Worm (Caenorhabditis elegans) whole organism, L4 larva: ENCODE data around the gene ucp-4.
A peak's percentile ranks its signal among the peaks of the same experiment; 100 is the strongest.

ENCODE experiments used
- F10B5.3 ChIP-seq: sonication (generic microtip); optimal IDR thresholded peaks from 2 replicates; lab custom pipeline; 2016; ENCODE audit warnings: mild to moderate bottlenecking, missing genetic modification characterization, missing compliant biosample characterization
- F44E2.7 ChIP-seq: fragments of 200-800 bp; sonication (Bioruptor generic); IDR thresholded peaks from 2 replicates; pipeline ENCODE4 v2.1.2; 2022; ENCODE audit warnings: missing genetic modification characterization, missing compliant biosample characterization
- Y5F2A.4 ChIP-seq: fragments of 200-800 bp; sonication (Bioruptor generic); optimal IDR thresholded peaks from 2 replicates; lab custom pipeline; 2018; ENCODE audit warnings: mild to moderate bottlenecking, missing genetic modification characterization, missing compliant biosample characterization
- ZK546.5 ChIP-seq, 2 experiments: sonication (generic microtip); optimal IDR thresholded peaks; 2 replicates each; lab custom pipeline; 2017; ENCODE audit warnings: missing biosample characterization in 2 of 2, missing genetic modification characterization in 2 of 2
- aly-2 ChIP-seq: sonication (generic microtip); optimal IDR thresholded peaks from 2 replicates; lab custom pipeline; 2018; ENCODE audit warnings: missing biosample characterization, missing genetic modification characterization
- ama-1 ChIP-seq: fragments of 150-350 bp; optimal IDR thresholded peaks from 2 replicates; lab custom pipeline; 2014; ENCODE audit warnings: inconsistent platforms, mixed read lengths
- arid-1 ChIP-seq: fragments of 200-800 bp; sonication (Bioruptor generic); conservative IDR thresholded peaks from 2 replicates; pipeline ENCODE4 v1.3.6; 2022; ENCODE audit warnings: missing genetic modification reagents, missing genetic modification characterization, missing compliant biosample characterization
- ceh-28 ChIP-seq: fragments of 150-350 bp; optimal IDR thresholded peaks from 2 replicates; lab custom pipeline; 2014; ENCODE audit warnings: missing biosample characterization, missing genetic modification reagents, missing genetic modification characterization
- ceh-32 ChIP-seq: sonication (generic microtip); optimal IDR thresholded peaks from 2 replicates; lab custom pipeline; 2016; ENCODE audit warnings: mild to moderate bottlenecking, missing genetic modification characterization, missing compliant biosample characterization; ENCODE audit not compliant: poor library complexity
- ces-1 ChIP-seq: fragments of 150-350 bp; sonication (generic microtip); optimal IDR thresholded peaks from 4 replicates; lab custom pipeline; 2014; ENCODE audit warnings: missing biosample characterization, missing genetic modification reagents, missing genetic modification characterization
- daf-16 ChIP-seq, 3 experiments: sonication (generic microtip); optimal IDR thresholded peaks; 2 replicates each; lab custom pipeline; 2016 to 2017; ENCODE audit warnings: missing genetic modification characterization in 3 of 3, missing genetic modification reagents in 3 of 3, mild to moderate bottlenecking in 2 of 3, missing compliant biosample characterization in 2 of 3, missing biosample characterization in 1 of 3, moderate library complexity in 1 of 3
- dmd-8 ChIP-seq: fragments of 200-800 bp; sonication (Bioruptor generic); IDR thresholded peaks from 2 replicates; pipeline ENCODE4 v1.3.6; 2022; ENCODE audit warnings: missing genetic modification characterization, missing compliant biosample characterization
- dpl-1 ChIP-seq: fragments of 150-350 bp; optimal IDR thresholded peaks from 2 replicates; lab custom pipeline; 2014; ENCODE audit warnings: missing biosample characterization, missing genetic modification reagents, missing genetic modification characterization
- duxl-1 ChIP-seq: sonication (generic microtip); optimal IDR thresholded peaks from 2 replicates; lab custom pipeline; 2016; ENCODE audit warnings: mild to moderate bottlenecking, missing genetic modification characterization, moderate library complexity, missing compliant biosample characterization; ENCODE audit not compliant: poor library complexity
- dve-1 ChIP-seq: sonication (generic microtip); optimal IDR thresholded peaks from 2 replicates; lab custom pipeline; 2017; ENCODE audit warnings: antibody characterized with exemption, mild to moderate bottlenecking, missing genetic modification characterization, missing compliant biosample characterization; ENCODE audit not compliant: insufficient read depth
- egl-27 ChIP-seq: sonication (generic microtip); optimal IDR thresholded peaks from 3 replicates; lab custom pipeline; 2017; ENCODE audit warnings: missing biosample characterization, missing genetic modification reagents, missing genetic modification characterization
- fos-1 ChIP-seq: fragments of 150-350 bp; optimal IDR thresholded peaks from 2 replicates; lab custom pipeline; 2014; ENCODE audit warnings: missing biosample characterization, missing genetic modification characterization
- hif-1 ChIP-seq, 2 experiments: sonication (generic microtip); optimal IDR thresholded peaks; 2 replicates each; lab custom pipeline; 2016 to 2017; ENCODE audit warnings: missing compliant biosample characterization in 2 of 2, missing genetic modification characterization in 2 of 2, missing genetic modification reagents in 2 of 2, missing genotype in 2 of 2, mild to moderate bottlenecking in 1 of 2
- hlh-11 ChIP-seq: fragments of 200-800 bp; sonication (Bioruptor generic); optimal IDR thresholded peaks from 2 replicates; lab custom pipeline; 2018; ENCODE audit warnings: mild to moderate bottlenecking, missing genetic modification characterization, missing compliant biosample characterization
- hmg-1.1 ChIP-seq: fragments of 200-800 bp; sonication (Bioruptor generic); IDR thresholded peaks from 2 replicates; pipeline ENCODE4 v1.3.6; 2022; ENCODE audit warnings: missing genetic modification reagents, missing genetic modification characterization, missing compliant biosample characterization
- lim-7 ChIP-seq: fragments of 200-800 bp; sonication (Bioruptor generic); IDR thresholded peaks from 2 replicates; pipeline ENCODE4 v1.3.6; 2022; ENCODE audit warnings: missing genetic modification characterization, missing compliant biosample characterization
- lin-1 ChIP-seq: fragments of 200-800 bp; sonication (Bioruptor generic); IDR thresholded peaks from 2 replicates; pipeline ENCODE4 v1.3.6; 2022; ENCODE audit warnings: missing genetic modification reagents, missing genetic modification characterization, missing compliant biosample characterization
- lin-13 ChIP-seq: fragments of 150-350 bp; optimal IDR thresholded peaks from 2 replicates; lab custom pipeline; 2014; ENCODE audit warnings: missing biosample characterization, missing genetic modification reagents, missing genetic modification characterization
- lin-29 ChIP-seq: fragments of 200-800 bp; sonication (Bioruptor generic); IDR thresholded peaks from 2 replicates; pipeline ENCODE4 v1.3.6; 2022; ENCODE audit warnings: missing genetic modification reagents, missing genetic modification characterization, missing compliant biosample characterization
- lin-39 ChIP-seq: fragments of 150-350 bp; optimal IDR thresholded peaks from 2 replicates; lab custom pipeline; 2014; ENCODE audit warnings: missing biosample characterization, missing genetic modification reagents, missing genetic modification characterization
- lsy-2 ChIP-seq, 2 experiments: fragments of 150-350 bp in 1 of 2; sonication (generic microtip) in 1 of 2; optimal IDR thresholded peaks; 2 replicates each; lab custom pipeline; 2014 to 2017; ENCODE audit warnings: missing biosample characterization in 2 of 2, missing genetic modification characterization in 2 of 2
- madf-5 ChIP-seq, 2 experiments: fragments of 200-800 bp; sonication (Bioruptor generic); IDR thresholded peaks; 2 replicates each; pipeline ENCODE4 v1.3.6; 2022; ENCODE audit warnings: missing compliant biosample characterization in 2 of 2, missing genetic modification characterization in 2 of 2
- madf-9 ChIP-seq: fragments of 200-800 bp; sonication (Bioruptor generic); conservative IDR thresholded peaks from 2 replicates; pipeline ENCODE4 v1.3.6; 2022; ENCODE audit warnings: missing genetic modification reagents, missing genetic modification characterization, missing compliant biosample characterization
- mdt-29 ChIP-seq: fragments of 200-800 bp; sonication (Bioruptor generic); IDR thresholded peaks from 2 replicates; pipeline ENCODE4 v1.3.6; 2022; ENCODE audit warnings: missing genetic modification reagents, missing genetic modification characterization, missing compliant biosample characterization
- mep-1 ChIP-seq: fragments of 150-350 bp; sonication (generic microtip); optimal IDR thresholded peaks from 3 replicates; lab custom pipeline; 2014; ENCODE audit warnings: missing biosample characterization, missing genetic modification characterization
- mes-2 ChIP-seq: sonication (generic microtip); optimal IDR thresholded peaks from 2 replicates; lab custom pipeline; 2016; ENCODE audit warnings: missing genotype, mild to moderate bottlenecking, missing genetic modification characterization, missing compliant biosample characterization; ENCODE audit not compliant: poor library complexity, severe bottlenecking
- nhr-102 ChIP-seq: sonication (generic microtip); optimal IDR thresholded peaks from 2 replicates; lab custom pipeline; 2016; ENCODE audit warnings: mild to moderate bottlenecking, missing genetic modification characterization, moderate library complexity, missing compliant biosample characterization
- nhr-111 ChIP-seq: fragments of 200-800 bp; sonication (Bioruptor generic); optimal IDR thresholded peaks from 2 replicates; lab custom pipeline; 2018; ENCODE audit warnings: mild to moderate bottlenecking, missing genetic modification characterization, missing compliant biosample characterization
- nhr-237 ChIP-seq: sonication (generic microtip); optimal IDR thresholded peaks from 2 replicates; lab custom pipeline; 2017; ENCODE audit warnings: missing biosample characterization, missing genetic modification characterization
- nhr-25 ChIP-seq: sonication (generic microtip); optimal IDR thresholded peaks from 2 replicates; lab custom pipeline; 2017; ENCODE audit warnings: missing genetic modification characterization, mild to moderate bottlenecking, missing compliant biosample characterization, antibody characterized with exemption, moderate library complexity, borderline replicate concordance; ENCODE audit not compliant: insufficient read depth
- nhr-28 ChIP-seq: fragments of 150-350 bp; optimal IDR thresholded peaks from 2 replicates; lab custom pipeline; 2014; ENCODE audit warnings: missing biosample characterization, missing genetic modification characterization
- nhr-41 ChIP-seq: fragments of 200-800 bp; sonication (Bioruptor generic); IDR thresholded peaks from 2 replicates; pipeline ENCODE4 v1.3.6; 2022; ENCODE audit warnings: missing genetic modification reagents, missing genetic modification characterization, missing compliant biosample characterization
- nhr-77 ChIP-seq: fragments of 150-350 bp; optimal IDR thresholded peaks from 2 replicates; lab custom pipeline; 2014; ENCODE audit warnings: missing biosample characterization, missing genetic modification characterization
- pqm-1 ChIP-seq: sonication (generic microtip); optimal IDR thresholded peaks from 2 replicates; lab custom pipeline; 2017; ENCODE audit warnings: missing biosample characterization, missing genetic modification characterization
- saeg-2 ChIP-seq: fragments of 200-800 bp; sonication (Bioruptor generic); IDR thresholded peaks from 2 replicates; pipeline ENCODE4 v1.3.6; 2022; ENCODE audit warnings: missing genetic modification reagents, missing genetic modification characterization, missing compliant biosample characterization
- set-16 ChIP-seq: fragments of 200-800 bp; sonication (Bioruptor generic); IDR thresholded peaks from 2 replicates; pipeline ENCODE4 v1.3.6; 2022; ENCODE audit warnings: missing genetic modification reagents, missing genetic modification characterization, missing compliant biosample characterization
- snpc-1.2 ChIP-seq: fragments of 200-800 bp; sonication (Bioruptor generic); IDR thresholded peaks from 2 replicates; pipeline ENCODE4 v1.3.6; 2022; ENCODE audit warnings: missing genetic modification reagents, missing genetic modification characterization, missing compliant biosample characterization
- snpc-4 ChIP-seq: fragments of 150-350 bp; optimal IDR thresholded peaks from 2 replicates; lab custom pipeline; 2014; ENCODE audit warnings: missing biosample characterization, missing genetic modification characterization
- tag-97 ChIP-seq: fragments of 200-800 bp; sonication (Bioruptor generic); IDR thresholded peaks from 2 replicates; pipeline ENCODE4 v1.3.6; 2022; ENCODE audit warnings: missing genetic modification characterization, missing compliant biosample characterization
- unc-39 ChIP-seq: sonication (generic microtip); optimal IDR thresholded peaks from 2 replicates; lab custom pipeline; 2017; ENCODE audit warnings: missing biosample characterization, missing genetic modification characterization
- unc-62 ChIP-seq, 3 experiments: fragments of 150-350 bp in 1 of 3; sonication (generic microtip); optimal IDR thresholded peaks in 2 of 3; peaks in 1 of 3; 1 replicate in 1 of 3; 2 replicates in 2 of 3; lab custom pipeline; 2014 to 2017; ENCODE audit warnings: missing biosample characterization in 3 of 3, missing genetic modification characterization in 3 of 3, missing genetic modification reagents in 3 of 3, missing genotype in 1 of 3
- vab-7 ChIP-seq: fragments of 200-800 bp; sonication (Bioruptor generic); IDR thresholded peaks from 2 replicates; pipeline ENCODE4 v1.3.6; 2022; ENCODE audit warnings: missing genetic modification reagents, missing genetic modification characterization, missing compliant biosample characterization
- zip-2 ChIP-seq: fragments of 150-350 bp; optimal IDR thresholded peaks from 2 replicates; lab custom pipeline; 2014; ENCODE audit warnings: missing biosample characterization, missing genetic modification characterization

Gene ucp-4

ce11 chrV:9326903-9327302 lies 7.2 kb upstream of the ucp-4 start:
- TF ChIP-seq ama-1 (lab: Kevin White, UChicago), result peak; percentile 34
- no peak for TF ChIP-seq aly-2 (tag; lab: Kevin White, UChicago)
- no peak for TF ChIP-seq F10B5.3 (tag; lab: Kevin White, UChicago)
- TF ChIP-seq nhr-28 (tag; lab: Kevin White, UChicago), result no peak
- TF ChIP-seq egl-27 (tag; lab: Kevin White, UChicago), result no peak
- TF ChIP-seq nhr-77, result peak; percentile 56
- no peak for TF ChIP-seq mes-2 (tag; lab: Kevin White, UChicago)
- TF ChIP-seq pqm-1 (tag; lab: Kevin White, UChicago), result no peak

- TF ChIP-seq unc-39 (tag; lab: Kevin White, UChicago), result no peak
- no peak for TF ChIP-seq tag-97 (GFP tag; lab: Robert Waterston, UW)
- no peak for TF ChIP-seq vab-7
- no peak for TF ChIP-seq F10B5.3 (tag; lab: Kevin White, UChicago)
- TF ChIP-seq lsy-2 (tag; optimal IDR thresholded peaks at IDR 0.05; lab: Kevin White, UChicago), result no peak
- TF ChIP-seq nhr-28 (tag; lab: Kevin White, UChicago), result peak; percentile 37
- TF ChIP-seq F44E2.7 (GFP tag; lab: Robert Waterston, UW), result no peak
- TF ChIP-seq hlh-11, result peak; percentile 69
- no peak for TF ChIP-seq ZK546.5 (tag; optimal IDR thresholded peaks at IDR 0.05; lab: Kevin White, UChicago)
- TF ChIP-seq nhr-25 (tag; lab: Kevin White, UChicago), result no peak
- no peak for TF ChIP-seq nhr-111 (GFP tag; lab: Kevin White, UChicago)
- TF ChIP-seq ceh-28 (tag; lab: Kevin White, UChicago), result no peak
- TF ChIP-seq lim-7 (GFP tag; lab: Robert Waterston, UW), result no peak
- no peak for TF ChIP-seq lin-29 (GFP tag; lab: Robert Waterston, UW)
- no peak for TF ChIP-seq nhr-102 (tag; lab: Kevin White, UChicago)
- TF ChIP-seq duxl-1, result no peak
- no peak for TF ChIP-seq lin-1
- no peak for TF ChIP-seq arid-1 (GFP tag; lab: Robert Waterston, UW)
- no peak for TF ChIP-seq fos-1 (tag; lab: Kevin White, UChicago)
- TF ChIP-seq hif-1 (tag; optimal IDR thresholded peaks at IDR 0.05; lab: Kevin White, UChicago), result no peak
- TF ChIP-seq Y5F2A.4, result no peak
- no peak for TF ChIP-seq saeg-2
- no peak for TF ChIP-seq snpc-1.2 (GFP tag; lab: Robert Waterston, UW)
- no peak for TF ChIP-seq snpc-4
- TF ChIP-seq nhr-41 (GFP tag; lab: Robert Waterston, UW), result no peak
- TF ChIP-seq set-16 (GFP tag; lab: Robert Waterston, UW), result no peak
- TF ChIP-seq dpl-1 (GFP tag; lab: Kevin White, UChicago), result no peak
- no peak for TF ChIP-seq zip-2 (tag; lab: Kevin White, UChicago)
- TF ChIP-seq mep-1, result peak; percentile 6
- TF ChIP-seq ces-1, result no peak
- no peak for TF ChIP-seq daf-16 (GFP tag; optimal IDR thresholded peaks at IDR 0.05; lab: Kevin White, UChicago)
- peak; percentile 37 for TF ChIP-seq daf-16 (tag; optimal IDR thresholded peaks at IDR 0.05; lab: Kevin White, UChicago)
- no peak for TF ChIP-seq madf-9 (GFP tag; lab: Robert Waterston, UW)
- TF ChIP-seq lin-13 (GFP tag; lab: Kevin White, UChicago), result no peak
- no peak for TF ChIP-seq hmg-1.1 (GFP tag; lab: Robert Waterston, UW)
- no peak for TF ChIP-seq lin-39 (tag; lab: Kevin White, UChicago)
- peak; percentile 13 for TF ChIP-seq dve-1 (tag; lab: Kevin White, UChicago)
- TF ChIP-seq egl-27 (tag; lab: Kevin White, UChicago), result no peak
- TF ChIP-seq ceh-32 (tag; lab: Kevin White, UChicago), result no peak
- no peak for TF ChIP-seq mdt-29 (GFP tag; lab: Robert Waterston, UW)
- peak in 1 of 2 experiments; percentile 90 for TF ChIP-seq unc-62 (GFP tag; optimal IDR thresholded peaks at IDR 0.05 in 1 of 2; lab: Kevin White, UChicago)
- no peak for TF ChIP-seq unc-62 (tag; optimal IDR thresholded peaks at IDR 0.05; lab: Kevin White, UChicago)
- no peak for TF ChIP-seq nhr-237 (tag; lab: Kevin White, UChicago)
- no peak for TF ChIP-seq madf-5 (GFP tag; IDR thresholded peaks at IDR 0.05; lab: Robert Waterston, UW)
- TF ChIP-seq dmd-8 (GFP tag; lab: Robert Waterston, UW), result no peak
These were observed 6.4 kb upstream of the ucp-4 start for ce11 chrV:9327691-9328090.
